Worm (Caenorhabditis elegans): Measurements from ENCODE around the gene C54F6.3.
"Not testable (repeated sequence)": the region's sequence is repeated elsewhere in the genome, so short reads cannot be mapped to it uniquely, and the experiment has no call there.

DNA sequence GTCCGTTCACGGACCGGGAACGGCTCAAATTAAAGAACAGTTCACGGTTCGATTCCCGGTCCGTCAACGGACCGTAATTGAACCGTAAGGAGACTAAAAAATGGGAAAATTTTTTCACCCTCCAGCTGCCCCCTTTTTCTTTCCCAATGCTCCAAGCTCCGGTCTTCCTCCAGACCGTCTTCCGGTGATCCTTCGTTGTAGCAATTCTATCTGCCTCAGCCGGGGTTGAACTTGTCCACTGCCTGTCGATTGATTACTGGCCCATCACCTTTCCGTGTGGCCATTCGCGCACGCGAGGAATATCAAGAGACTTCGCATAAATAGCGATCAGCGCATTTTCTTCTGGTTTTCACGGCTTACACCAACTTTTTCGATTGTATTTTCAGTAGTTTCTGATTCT, 15.5 kb downstream of the C54F6.3 start:
- not testable (repeated sequence) for TF ChIP-seq nhr-48 (tag; optimal IDR thresholded peaks at IDR 0.05)
- TF ChIP-seq D1046.2 (GFP tag; IDR thresholded peaks at IDR 0.05), result peak; percentile 81; the same call in 1 of the 2 replicates

Data from whole organism, L4 larva.